Fruit fly (Drosophila melanogaster) whole organism, embryonic: ENCODE results near the gene CG13369.

Source experiments
- Ada2b ChIP-seq: fragments of 200-800 bp; sonication (Bioruptor generic); IDR thresholded peaks from 2 replicates; pipeline ENCODE4 v1.3.6; 2022; ENCODE audit warnings: missing biosample characterization, missing genetic modification characterization
- Asciz ChIP-seq: fragments of 200-800 bp; sonication (Bioruptor generic); optimal IDR thresholded peaks from 2 replicates; lab custom pipeline; 2017; ENCODE audit warnings: missing biosample characterization, mild to moderate bottlenecking, missing genetic modification characterization, missing genetic modification reagents
- CG10209 ChIP-seq: fragments of 200-800 bp; sonication (Bioruptor generic); optimal IDR thresholded peaks from 3 replicates; lab custom pipeline; 2017; ENCODE audit warnings: missing biosample characterization, mild to moderate bottlenecking, missing genetic modification characterization, missing genetic modification reagents
- CG11093 ChIP-seq: fragments of 200-800 bp; sonication (Bioruptor generic); IDR thresholded peaks from 3 replicates; pipeline ENCODE4 v1.3.6; 2022; ENCODE audit warnings: missing biosample characterization, missing genetic modification characterization
- CG11723 ChIP-seq: fragments of 200-800 bp; sonication (Bioruptor generic); optimal IDR thresholded peaks from 2 replicates; lab custom pipeline; 2017; ENCODE audit warnings: missing biosample characterization, mild to moderate bottlenecking, missing genetic modification characterization
- CG12071 ChIP-seq: fragments of 200-800 bp; sonication (Bioruptor generic); optimal IDR thresholded peaks from 3 replicates; lab custom pipeline; 2018; ENCODE audit warnings: missing biosample characterization, mild to moderate bottlenecking, missing genetic modification characterization
- CG13287 ChIP-seq: fragments of 200-800 bp; sonication (Bioruptor generic); IDR thresholded peaks from 2 replicates; pipeline ENCODE4 v1.3.6; 2022; ENCODE audit warnings: missing biosample characterization, missing genetic modification characterization; ENCODE audit not compliant: partially characterized antibody
- CG13424 ChIP-seq: fragments of 200-800 bp; sonication (Bioruptor generic); optimal IDR thresholded peaks from 2 replicates; lab custom pipeline; 2019; ENCODE audit warnings: missing biosample characterization, mild to moderate bottlenecking, missing genetic modification characterization, moderate library complexity
- CG15696 ChIP-seq: fragments of 200-800 bp; sonication (Bioruptor generic); optimal IDR thresholded peaks from 2 replicates; lab custom pipeline; 2019; ENCODE audit warnings: missing biosample characterization, mild to moderate bottlenecking, missing genetic modification characterization, moderate library complexity
- CG16863 ChIP-seq: fragments of 200-800 bp; sonication (Bioruptor generic); optimal IDR thresholded peaks from 3 replicates; lab custom pipeline; 2016; ENCODE audit warnings: missing biosample characterization, missing genetic modification characterization
- CG17568 ChIP-seq: fragments of 200-800 bp; sonication (Bioruptor generic); optimal IDR thresholded peaks from 2 replicates; lab custom pipeline; 2018; ENCODE audit warnings: missing biosample characterization, mild to moderate bottlenecking, missing genetic modification characterization, moderate library complexity
- CG17912 ChIP-seq: fragments of 200-800 bp; sonication (Bioruptor generic); optimal IDR thresholded peaks from 2 replicates; lab custom pipeline; 2018; ENCODE audit warnings: missing biosample characterization, mild to moderate bottlenecking, missing genetic modification characterization
- CG2678 ChIP-seq: fragments of 200-800 bp; sonication (Bioruptor generic); optimal IDR thresholded peaks from 3 replicates; lab custom pipeline; 2019; ENCODE audit warnings: missing biosample characterization, mild to moderate bottlenecking, missing genetic modification characterization, moderate library complexity
- CG33213 ChIP-seq: fragments of 200-800 bp; sonication (Bioruptor generic); optimal IDR thresholded peaks from 3 replicates; lab custom pipeline; 2016; ENCODE audit warnings: missing biosample characterization, missing genetic modification characterization
- CG33557 ChIP-seq: fragments of 200-800 bp; sonication (Bioruptor generic); optimal IDR thresholded peaks from 2 replicates; lab custom pipeline; 2019; ENCODE audit warnings: missing biosample characterization, mild to moderate bottlenecking, missing genetic modification characterization, moderate library complexity
- CG34422 ChIP-seq: fragments of 200-800 bp; sonication (Bioruptor generic); IDR thresholded peaks from 3 replicates; pipeline ENCODE4 v1.3.6; 2022; ENCODE audit warnings: missing biosample characterization, missing genetic modification characterization
- CG4282 ChIP-seq: fragments of 200-800 bp; sonication (Bioruptor generic); optimal IDR thresholded peaks from 2 replicates; lab custom pipeline; 2016; ENCODE audit warnings: missing biosample characterization, missing genetic modification characterization
- CG4707 ChIP-seq: fragments of 200-800 bp; sonication (Bioruptor generic); optimal IDR thresholded peaks from 2 replicates; lab custom pipeline; 2018; ENCODE audit warnings: missing biosample characterization, mild to moderate bottlenecking, missing genetic modification characterization, moderate library complexity
- CG6254 ChIP-seq: fragments of 200-800 bp; sonication (Bioruptor generic); optimal IDR thresholded peaks from 3 replicates; lab custom pipeline; 2017; ENCODE audit warnings: mild to moderate bottlenecking, missing biosample characterization, missing genetic modification reagents, missing genetic modification characterization
- CG6272 ChIP-seq: fragments of 200-800 bp; sonication (Bioruptor generic); IDR thresholded peaks from 2 replicates; pipeline ENCODE4 v1.3.6; 2022; ENCODE audit warnings: missing biosample characterization, missing genetic modification characterization
- CG9609 ChIP-seq: fragments of 200-800 bp; sonication (Bioruptor generic); optimal IDR thresholded peaks from 3 replicates; lab custom pipeline; 2016; ENCODE audit warnings: missing biosample characterization, missing genetic modification characterization
- D19A ChIP-seq: fragments of 200-800 bp; optimal IDR thresholded peaks from 3 replicates; lab custom pipeline; 2019; ENCODE audit warnings: missing biosample characterization, mild to moderate bottlenecking, missing genetic modification characterization, moderate library complexity
- Dp ChIP-seq: fragments of 200-800 bp; sonication (Bioruptor generic); optimal IDR thresholded peaks from 2 replicates; lab custom pipeline; 2018; ENCODE audit warnings: missing biosample characterization, mild to moderate bottlenecking, missing genetic modification characterization, moderate library complexity
- GATAe ChIP-seq: fragments of 200-800 bp; sonication (Bioruptor generic); conservative IDR thresholded peaks from 2 replicates; pipeline ENCODE4 v1.3.6; 2022; ENCODE audit warnings: missing biosample characterization, missing genetic modification characterization
- HLHmδ ChIP-seq: fragments of 200-800 bp; sonication (Bioruptor generic); optimal IDR thresholded peaks from 2 replicates; lab custom pipeline; 2018; ENCODE audit warnings: missing biosample characterization, mild to moderate bottlenecking, missing genetic modification characterization, moderate library complexity
- MTF-1 ChIP-seq: fragments of 200-800 bp; sonication (Bioruptor generic); optimal IDR thresholded peaks from 2 replicates; lab custom pipeline; 2018; ENCODE audit warnings: missing biosample characterization, mild to moderate bottlenecking, missing genetic modification characterization, borderline replicate concordance
- Ssrp ChIP-seq: fragments of 200-800 bp; sonication (Bioruptor generic); optimal IDR thresholded peaks from 2 replicates; lab custom pipeline; 2018; ENCODE audit warnings: missing biosample characterization, mild to moderate bottlenecking, missing genetic modification characterization, moderate library complexity
- ash1 ChIP-seq: fragments of 200-800 bp; sonication (Bioruptor generic); optimal IDR thresholded peaks from 2 replicates; lab custom pipeline; 2018; ENCODE audit warnings: missing biosample characterization, mild to moderate bottlenecking, missing genetic modification characterization
- cato ChIP-seq: fragments of 200-800 bp; sonication (Bioruptor generic); optimal IDR thresholded peaks from 2 replicates; lab custom pipeline; 2016; ENCODE audit warnings: missing biosample characterization, missing genetic modification characterization, borderline replicate concordance
- caup ChIP-seq: fragments of 200-800 bp; sonication (Bioruptor generic); optimal IDR thresholded peaks from 3 replicates; lab custom pipeline; 2017; ENCODE audit warnings: missing biosample characterization, mild to moderate bottlenecking, missing genetic modification characterization, moderate library complexity; ENCODE audit not compliant: severe bottlenecking
- ci ChIP-seq: fragments of 200-800 bp; sonication (Bioruptor generic); IDR thresholded peaks from 3 replicates; pipeline ENCODE4 v1.3.6; 2022; ENCODE audit warnings: missing biosample characterization, missing genetic modification characterization
- corto ChIP-seq: fragments of 200-800 bp; sonication (Bioruptor generic); optimal IDR thresholded peaks from 2 replicates; lab custom pipeline; 2016; ENCODE audit warnings: missing biosample characterization, mild to moderate bottlenecking, missing genetic modification characterization, moderate library complexity
- disco-r ChIP-seq: fragments of 200-800 bp; sonication (Bioruptor generic); optimal IDR thresholded peaks from 2 replicates; lab custom pipeline; 2016; ENCODE audit warnings: missing biosample characterization, missing genetic modification characterization
- dpn ChIP-seq, 2 experiments: fragments of 200-800 bp; sonication (Bioruptor generic); optimal IDR thresholded peaks; 3 replicates each; lab custom pipeline; 2016; ENCODE audit warnings: missing biosample characterization in 2 of 2, missing genetic modification characterization in 2 of 2
- dysf ChIP-seq: fragments of 200-800 bp; sonication (Bioruptor generic); IDR thresholded peaks from 3 replicates; pipeline ENCODE4 v1.3.6; 2022; ENCODE audit warnings: missing biosample characterization, missing genetic modification characterization
- ems ChIP-seq: fragments of 200-800 bp; sonication (Bioruptor generic); optimal IDR thresholded peaks from 3 replicates; lab custom pipeline; 2016; ENCODE audit warnings: missing biosample characterization, missing genetic modification characterization
- fd102C ChIP-seq: fragments of 200-800 bp; sonication (Bioruptor generic); optimal IDR thresholded peaks from 2 replicates; lab custom pipeline; 2018; ENCODE audit warnings: missing biosample characterization, mild to moderate bottlenecking, missing genetic modification characterization, moderate library complexity
- fd96Cb ChIP-seq: fragments of 200-800 bp; sonication (Bioruptor generic); optimal IDR thresholded peaks from 2 replicates; lab custom pipeline; 2018; ENCODE audit warnings: missing biosample characterization, mild to moderate bottlenecking, missing genetic modification characterization, moderate library complexity
- hth ChIP-seq: fragments of >200 bp; optimal IDR thresholded peaks from 2 replicates; lab custom pipeline; 2017; ENCODE audit warnings: inconsistent platforms
- nmo ChIP-seq: fragments of 200-800 bp; sonication (Bioruptor generic); optimal IDR thresholded peaks from 2 replicates; lab custom pipeline; 2018; ENCODE audit warnings: missing biosample characterization, mild to moderate bottlenecking, missing genetic modification characterization, moderate library complexity
- pnt ChIP-seq: fragments of 200-800 bp; sonication (Bioruptor generic); optimal IDR thresholded peaks from 3 replicates; lab custom pipeline; 2016; ENCODE audit warnings: missing biosample characterization, missing genetic modification characterization
- psq ChIP-seq: fragments of 200-800 bp; sonication (Bioruptor generic); optimal IDR thresholded peaks from 2 replicates; lab custom pipeline; 2017; ENCODE audit warnings: missing biosample characterization, missing genetic modification characterization
- pum ChIP-seq: fragments of 200-800 bp; sonication (Bioruptor generic); optimal IDR thresholded peaks from 2 replicates; lab custom pipeline; 2016; ENCODE audit warnings: missing biosample characterization, missing genetic modification characterization
- slou ChIP-seq: fragments of 200-800 bp; sonication (Bioruptor generic); optimal IDR thresholded peaks from 3 replicates; lab custom pipeline; 2016; ENCODE audit warnings: missing biosample characterization, missing genetic modification characterization
- slp2 ChIP-seq: fragments of 200-800 bp; sonication (Bioruptor generic); optimal IDR thresholded peaks from 2 replicates; lab custom pipeline; 2016; ENCODE audit warnings: missing biosample characterization, missing genetic modification characterization
- so ChIP-seq: fragments of 200-800 bp; sonication (Bioruptor generic); IDR thresholded peaks from 3 replicates; pipeline ENCODE4 v1.3.6; 2022; ENCODE audit warnings: missing biosample characterization, missing genetic modification characterization
- tna ChIP-seq: fragments of 200-800 bp; sonication (Bioruptor generic); IDR thresholded peaks from 2 replicates; pipeline ENCODE4 v1.3.6; 2022; ENCODE audit warnings: missing biosample characterization, missing genetic modification characterization; ENCODE audit not compliant: partially characterized antibody
- zen ChIP-seq: fragments of 200-800 bp; sonication (Bioruptor generic); optimal IDR thresholded peaks from 3 replicates; lab custom pipeline; 2018; ENCODE audit warnings: missing biosample characterization, mild to moderate bottlenecking, missing genetic modification characterization, moderate library complexity

Gene CG13369

DNA sequence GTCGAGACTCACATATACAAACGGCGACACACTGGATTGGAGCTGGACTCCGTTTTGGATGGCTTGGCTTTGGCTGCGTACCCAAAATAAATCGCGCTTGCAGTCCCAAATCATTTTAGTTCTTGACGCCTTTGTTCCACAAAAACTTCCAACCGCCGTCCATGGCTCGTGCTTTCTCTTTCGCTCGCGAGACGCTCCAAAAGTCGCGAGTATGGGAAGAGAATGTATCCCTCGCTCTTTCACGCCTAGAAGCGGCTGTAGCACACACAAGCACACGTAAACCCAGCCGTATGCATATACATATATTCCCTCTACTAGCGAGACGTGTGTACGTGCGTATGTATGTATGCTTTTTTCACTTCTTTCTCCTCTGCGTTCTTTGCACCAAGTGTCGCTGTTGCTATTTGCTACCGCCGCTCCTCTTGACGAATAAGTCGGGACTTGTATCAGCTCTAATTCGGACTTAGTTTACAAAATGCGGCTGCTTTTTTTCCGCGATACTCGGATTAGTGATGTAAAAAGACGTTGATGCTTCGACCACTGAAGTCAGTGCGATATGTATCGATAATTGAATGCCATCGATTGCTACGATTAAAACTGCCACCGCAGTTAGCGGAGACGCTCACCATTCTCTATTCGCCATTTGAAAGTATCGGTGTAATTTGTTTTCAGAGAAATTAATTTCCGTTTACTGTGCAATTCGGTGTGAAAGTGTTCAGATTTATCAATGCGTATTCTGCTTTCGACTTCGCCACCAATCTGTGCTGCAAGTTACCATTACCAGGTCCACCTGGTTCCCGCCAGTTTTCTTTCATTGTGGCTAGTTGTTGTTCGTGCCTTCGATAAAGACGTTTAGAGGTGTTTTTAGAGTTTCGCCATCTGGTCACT, 32.5 kb downstream of the CG13369 start, which contains the start of the genes Hmt4-20 and SkpA (continued):
- TF ChIP-seq CG12071 (no peak), CG15696 (tag; lab: Kevin White, UChicago) (no peak), CG11093 (GFP tag; lab: Robert Waterston, UW) (no peak), Ada2b (GFP tag; lab: Robert Waterston, UW) (no peak), GATAe (GFP tag; lab: Robert Waterston, UW) (no peak), CG16863 (no peak), CG4282 (GFP tag; lab: Kevin White, UChicago) (no peak), ems (GFP tag; lab: Kevin White, UChicago) (no peak), dysf (no peak), CG4707 (GFP tag; lab: Kevin White, UChicago) (no peak), HLHmδ (no peak), CG34422 (GFP tag; lab: Robert Waterston, UW) (no peak; the same call in 2 of the 3 replicates), cato (no peak), fd102C (GFP tag; lab: Kevin White, UChicago) (no peak), CG10209 (GFP tag; lab: Kevin White, UChicago) (no peak), pum (GFP tag; lab: Kevin White, UChicago) (no peak), nmo (GFP tag; lab: Kevin White, UChicago) (peak; percentile 61), CG33213 (GFP tag; lab: Kevin White, UChicago) (peak; percentile 68), CG11723 (GFP tag; lab: Kevin White, UChicago) (no peak), CG6254 (no peak), CG13424 (tag; lab: Kevin White, UChicago) (no peak), CG17568 (GFP tag; lab: Kevin White, UChicago) (no peak), fd96Cb (no peak), slou (GFP tag; lab: Kevin White, UChicago) (no peak), MTF-1 (GFP tag; lab: Kevin White, UChicago) (no peak), psq (GFP tag; lab: Kevin White, UChicago) (no peak), caup (GFP tag; lab: Kevin White, UChicago) (no peak), CG9609 (GFP tag; lab: Kevin White, UChicago) (no peak), CG33557 (GFP tag; lab: Kevin White, UChicago) (no peak), Ssrp (tag; lab: Kevin White, UChicago) (no peak), Asciz (GFP tag; lab: Kevin White, UChicago) (no peak), dpn (GFP tag; optimal IDR thresholded peaks at IDR 0.05; lab: Kevin White, UChicago) (no peak), so (GFP tag; lab: Robert Waterston, UW) (no peak), ash1 (GFP tag; lab: Kevin White, UChicago) (no peak), CG13287 (GFP tag; lab: Robert Waterston, UW) (peak; percentile 86), disco-r (GFP tag; lab: Kevin White, UChicago) (no peak), zen (tag; lab: Kevin White, UChicago) (peak; percentile 7), slp2 (GFP tag; lab: Kevin White, UChicago) (no peak), CG2678 (no peak), CG6272 (GFP tag; lab: Robert Waterston, UW) (peak; percentile 36; the same call in 1 of the 2 replicates), D19A (tag; lab: Kevin White, UChicago) (no peak), corto (GFP tag; lab: Kevin White, UChicago) (no peak), CG17912 (GFP tag; lab: Kevin White, UChicago) (no peak), ci (GFP tag; lab: Robert Waterston, UW) (0 out of 3 replicates have a peak, but pooled peaks have one; percentile 27), hth (lab: Kevin White, UChicago) (no peak), tna (GFP tag; lab: Robert Waterston, UW) (peak; percentile 85), pnt (no peak), Dp (GFP tag; lab: Kevin White, UChicago) (peak; percentile 59)
